Worm (Caenorhabditis elegans) whole organism, young adult: ENCODE measurements around the gene ctl-3.

Source experiments
- C06A6.2 ChIP-seq: fragments of 200-800 bp; sonication (Bioruptor generic); conservative IDR thresholded peaks from 2 replicates; pipeline ENCODE4 v1.3.6; 2022; ENCODE audit warnings: missing genetic modification characterization, missing compliant biosample characterization
- F23B12.7 ChIP-seq: sonication (generic microtip); optimal IDR thresholded peaks from 2 replicates; lab custom pipeline; 2017; ENCODE audit warnings: missing genetic modification characterization, mild to moderate bottlenecking, missing compliant biosample characterization, antibody characterized with exemption, moderate library complexity; ENCODE audit not compliant: insufficient read depth
- ama-1 ChIP-seq, 3 experiments: fragments of 150-350 bp in 1 of 3; sonication (generic microtip) in 2 of 3; optimal IDR thresholded peaks; 2 replicates each; lab custom pipeline; 2014 to 2018; ENCODE audit warnings: missing biosample characterization in 2 of 3, missing genetic modification characterization in 2 of 3, missing genetic modification reagents in 2 of 3
- athp-1 ChIP-seq: sonication (generic microtip); optimal IDR thresholded peaks from 2 replicates; lab custom pipeline; 2017; ENCODE audit warnings: mild to moderate bottlenecking, missing genetic modification characterization, missing compliant biosample characterization
- him-1 ChIP-seq: sonication (generic microtip); optimal IDR thresholded peaks from 2 replicates; lab custom pipeline; 2016; ENCODE audit warnings: missing genotype, missing genetic modification reagents, missing genetic modification characterization, missing compliant biosample characterization
- lin-26 ChIP-seq: fragments of 200-800 bp; sonication (Bioruptor generic); IDR thresholded peaks from 2 replicates; pipeline ENCODE4 v1.3.6; 2022; ENCODE audit warnings: missing genetic modification reagents, missing genetic modification characterization, missing compliant biosample characterization
- lin-35 ChIP-seq, 3 experiments: fragments of 150-350 bp in 2 of 3; sonication (generic microtip) in 1 of 3; optimal IDR thresholded peaks; 2 replicates each; lab custom pipeline; 2014 to 2018; ENCODE audit warnings: missing biosample characterization in 3 of 3, missing genetic modification characterization in 3 of 3, missing genetic modification reagents in 3 of 3

DNA sequence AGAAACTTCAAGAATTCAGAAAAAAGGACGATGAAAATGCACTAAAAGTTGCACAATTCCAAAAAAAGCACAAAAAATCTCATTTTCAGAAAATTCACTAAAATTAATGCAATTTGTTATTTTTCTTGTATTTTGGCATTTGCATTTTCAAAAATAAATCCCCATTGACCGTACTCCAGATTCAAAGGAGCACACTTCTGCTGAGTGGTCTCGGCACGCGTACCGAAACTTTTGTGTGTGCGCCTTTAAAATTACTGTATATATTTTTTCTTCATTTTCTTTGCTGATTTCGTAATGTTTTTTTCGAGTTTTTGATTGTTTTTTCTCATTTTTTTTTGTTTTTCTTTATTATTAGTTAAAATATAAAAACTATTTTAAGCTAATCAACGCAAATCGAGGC, 1.6 kb upstream of the ctl-3 start:
- TF ChIP-seq athp-1 (tag; lab: Kevin White, UChicago) = no peak
- TF ChIP-seq ama-1 (optimal IDR thresholded peaks at IDR 0.05; lab: Kevin White, UChicago) = no peak
- no peak for TF ChIP-seq ama-1 (GFP tag; optimal IDR thresholded peaks at IDR 0.05; lab: Kevin White, UChicago)
- TF ChIP-seq lin-35 (GFP tag; optimal IDR thresholded peaks at IDR 0.05; lab: Kevin White, UChicago) = no peak
- TF ChIP-seq lin-26 (GFP tag; lab: Robert Waterston, UW) = no peak
- TF ChIP-seq him-1 (tag; lab: Kevin White, UChicago) = no peak
- TF ChIP-seq C06A6.2 (GFP tag; lab: Robert Waterston, UW) = no peak
- TF ChIP-seq F23B12.7 (tag; lab: Kevin White, UChicago) = no peak
